Fruit fly (Drosophila melanogaster): ENCODE measurements around the gene rtet.

Gene rtet

dm6 chr3R:21140458-21140857 lies 32.2 kb downstream of the rtet start, which contains the start of gene SNF4Agamma (continued):
- TF ChIP-seq lmd (GFP tag; IDR thresholded peaks at IDR 0.05) (no peak), dpn (GFP tag; optimal IDR thresholded peaks at IDR 0.05) (peak in 1 of 2 experiments; percentile 27), ftz-f1 (GFP tag; optimal IDR thresholded peaks at IDR 0.05) (no peak), ems (GFP tag; optimal IDR thresholded peaks at IDR 0.05) (peak; percentile 17), CG14860 (GFP tag; IDR thresholded peaks at IDR 0.05; ENCODE audit: partially characterized antibody) (peak; percentile 44; the same call in 2 of the 3 replicates), zfh1 (GFP tag; IDR thresholded peaks at IDR 0.05) (no peak), CG6765 (GFP tag; optimal IDR thresholded peaks at IDR 0.05) (no peak), hbn (GFP tag; IDR thresholded peaks at IDR 0.05; ENCODE audit: partially characterized antibody) (peak; percentile 63), Doc3 (GFP tag; IDR thresholded peaks at IDR 0.05; ENCODE audit: partially characterized antibody) (peak; percentile 81)

dm6 chr3R:21141341-21141740 lies 33.1 kb downstream of the rtet start:
- TF ChIP-seq Rx (GFP tag; IDR thresholded peaks at IDR 0.05) (no peak), seq (GFP tag; IDR thresholded peaks at IDR 0.05) (peak; percentile 73), CG7271 (tag; optimal IDR thresholded peaks at IDR 0.05) (no peak), klu (GFP tag; IDR thresholded peaks at IDR 0.05) (no peak), CG2116 (GFP tag; optimal IDR thresholded peaks at IDR 0.05) (no peak), Trl (optimal IDR thresholded peaks at IDR 0.05) (peak in 1 of 2 experiments; percentile 54), Trl (GFP tag; optimal IDR thresholded peaks at IDR 0.05) (no peak), CG10321 (GFP tag; IDR thresholded peaks at IDR 0.05) (peak; percentile 51; the same call in 1 of the 2 replicates), Taf1 (GFP tag; IDR thresholded peaks at IDR 0.05) (0 out of 2 replicates have a peak, but pooled peaks have one; percentile 22), knrl (GFP tag; IDR thresholded peaks at IDR 0.05; ENCODE audit: partially characterized antibody) (no peak), nerfin-1 (tag; optimal IDR thresholded peaks at IDR 0.05) (peak; percentile 12), ato (GFP tag; IDR thresholded peaks at IDR 0.05; ENCODE audit: partially characterized antibody) (0 out of 2 replicates have a peak, but pooled peaks have one; percentile 18), Pdp1 (GFP tag; optimal IDR thresholded peaks at IDR 0.05) (peak in 1 of 2 experiments; percentile 71), CG15011 (GFP tag; optimal IDR thresholded peaks at IDR 0.05) (peak; percentile 4), Dbx (GFP tag; IDR thresholded peaks at IDR 0.05) (no peak), exex (tag; optimal IDR thresholded peaks at IDR 0.05) (peak; percentile 69), bcd (GFP tag; optimal IDR thresholded peaks at IDR 0.05) (no peak)

- TF ChIP-seq nmo (GFP tag; optimal IDR thresholded peaks at IDR 0.05): no peak
- TF ChIP-seq CG1602 (GFP tag; optimal IDR thresholded peaks at IDR 0.05): no peak
- no peak for TF ChIP-seq Hmx (GFP tag; optimal IDR thresholded peaks at IDR 0.05)
- TF ChIP-seq zen2 (GFP tag; IDR thresholded peaks at IDR 0.05; ENCODE audit: partially characterized antibody): no peak
- TF ChIP-seq CG1529 (GFP tag; optimal IDR thresholded peaks at IDR 0.05): no peak
- TF ChIP-seq sr (GFP tag; IDR thresholded peaks at IDR 0.05): no peak
- TF ChIP-seq NK7.1 (GFP tag; optimal IDR thresholded peaks at IDR 0.05): no peak
- TF ChIP-seq CG12769 (tag; optimal IDR thresholded peaks at IDR 0.05): no peak
- TF ChIP-seq Asciz (GFP tag; optimal IDR thresholded peaks at IDR 0.05): no peak
- no peak for TF ChIP-seq CrebB (tag; optimal IDR thresholded peaks at IDR 0.05)
- TF ChIP-seq CG4707 (GFP tag; optimal IDR thresholded peaks at IDR 0.05): no peak
- TF ChIP-seq CG4424 (GFP tag; optimal IDR thresholded peaks at IDR 0.05): no peak
- no peak for TF ChIP-seq knrl (GFP tag; IDR thresholded peaks at IDR 0.05; ENCODE audit: partially characterized antibody)
- peak; percentile 14 for TF ChIP-seq Med (GFP tag)
- TF ChIP-seq sug (tag; optimal IDR thresholded peaks at IDR 0.05): peak; percentile 54
- no peak for TF ChIP-seq unpg (GFP tag; optimal IDR thresholded peaks at IDR 0.05)
- TF ChIP-seq ssp (GFP tag; IDR thresholded peaks at IDR 0.05): no peak
- TF ChIP-seq Eip74EF (GFP tag; optimal IDR thresholded peaks at IDR 0.05): no peak
- TF ChIP-seq Meics (GFP tag; optimal IDR thresholded peaks at IDR 0.05): no peak
- TF ChIP-seq CG2202 (tag; optimal IDR thresholded peaks at IDR 0.05): no peak
- TF ChIP-seq az2 (GFP tag; optimal IDR thresholded peaks at IDR 0.05): no peak
- TF ChIP-seq nom (GFP tag; optimal IDR thresholded peaks at IDR 0.05): peak; percentile 22
- no peak for TF ChIP-seq CG31388 (GFP tag; optimal IDR thresholded peaks at IDR 0.05)
- no peak for TF ChIP-seq CkIIα-i1 (GFP tag; IDR thresholded peaks at IDR 0.05)
These were observed 41.8 kb downstream of the rtet start for dm6 chr3R:21150090-21150489.
